Fruit fly (Drosophila melanogaster) whole organism, embryonic: ENCODE data around the gene CG31677.

ENCODE experiments used
- Blimp-1 ChIP-seq: fragments of 200-800 bp; sonication (Bioruptor generic); optimal IDR thresholded peaks from 3 replicates; lab custom pipeline; 2018; ENCODE audit warnings: missing biosample characterization, missing genetic modification characterization, mild to moderate bottlenecking, moderate library complexity, missing genetic modification reagents
- CG10147 ChIP-seq: fragments of 200-800 bp; sonication (Bioruptor generic); optimal IDR thresholded peaks from 2 replicates; lab custom pipeline; 2019; ENCODE audit warnings: missing biosample characterization, mild to moderate bottlenecking, missing genetic modification characterization, moderate library complexity
- CG1024 ChIP-seq: fragments of 200-800 bp; sonication (Bioruptor generic); IDR thresholded peaks from 2 replicates; pipeline ENCODE4 v1.3.6; 2022; ENCODE audit warnings: missing biosample characterization, missing genetic modification characterization
- CG10267 ChIP-seq: fragments of 200-800 bp; sonication (Bioruptor generic); optimal IDR thresholded peaks from 2 replicates; lab custom pipeline; 2018; ENCODE audit warnings: missing biosample characterization, mild to moderate bottlenecking, missing genetic modification characterization, moderate library complexity
- CG10366 ChIP-seq: fragments of 200-800 bp; sonication (Bioruptor generic); IDR thresholded peaks from 2 replicates; pipeline ENCODE4 v1.3.6; 2022; ENCODE audit warnings: missing biosample characterization, missing genetic modification characterization
- CG11093 ChIP-seq: fragments of 200-800 bp; sonication (Bioruptor generic); IDR thresholded peaks from 3 replicates; pipeline ENCODE4 v1.3.6; 2022; ENCODE audit warnings: missing biosample characterization, missing genetic modification characterization
- CG12071 ChIP-seq: fragments of 200-800 bp; sonication (Bioruptor generic); optimal IDR thresholded peaks from 3 replicates; lab custom pipeline; 2018; ENCODE audit warnings: missing biosample characterization, mild to moderate bottlenecking, missing genetic modification characterization
- CG12391 ChIP-seq: fragments of 200-800 bp; sonication (Bioruptor generic); optimal IDR thresholded peaks from 3 replicates; lab custom pipeline; 2018; ENCODE audit warnings: missing biosample characterization, mild to moderate bottlenecking, missing genetic modification characterization, moderate library complexity
- CG12659 ChIP-seq: fragments of 200-800 bp; sonication (Bioruptor generic); optimal IDR thresholded peaks from 3 replicates; lab custom pipeline; 2017; ENCODE audit warnings: mild to moderate bottlenecking, missing biosample characterization, missing genetic modification reagents, missing genetic modification characterization
- CG12769 ChIP-seq: fragments of 200-800 bp; sonication (Bioruptor generic); optimal IDR thresholded peaks from 2 replicates; lab custom pipeline; 2019; ENCODE audit warnings: missing biosample characterization, mild to moderate bottlenecking, missing genetic modification characterization, moderate library complexity
- CG13296 ChIP-seq: fragments of 200-800 bp; sonication (Bioruptor generic); optimal IDR thresholded peaks from 3 replicates; lab custom pipeline; 2018; ENCODE audit warnings: missing biosample characterization, mild to moderate bottlenecking, missing genetic modification characterization
- CG17186 ChIP-seq: fragments of 200-800 bp; sonication (Bioruptor generic); optimal IDR thresholded peaks from 3 replicates; lab custom pipeline; 2017; ENCODE audit warnings: missing biosample characterization, missing genetic modification reagents, missing genetic modification characterization
- CG17612 ChIP-seq: fragments of 200-800 bp; sonication (Bioruptor generic); IDR thresholded peaks from 2 replicates; pipeline ENCODE4 v1.3.6; 2022; ENCODE audit warnings: missing biosample characterization, missing genetic modification characterization
- CG17802 ChIP-seq: fragments of 200-800 bp; sonication (Bioruptor generic); optimal IDR thresholded peaks from 2 replicates; lab custom pipeline; 2018; ENCODE audit warnings: missing biosample characterization, mild to moderate bottlenecking, missing genetic modification characterization, moderate library complexity
- CG34422 ChIP-seq: fragments of 200-800 bp; sonication (Bioruptor generic); IDR thresholded peaks from 3 replicates; pipeline ENCODE4 v1.3.6; 2022; ENCODE audit warnings: missing biosample characterization, missing genetic modification characterization
- CG3726 ChIP-seq: fragments of 200-800 bp; sonication (Bioruptor generic); IDR thresholded peaks from 3 replicates; pipeline ENCODE4, ENCODE4 v1.3.6; 2022; ENCODE audit warnings: missing biosample characterization, missing genetic modification characterization
- CG3995 ChIP-seq: fragments of 200-800 bp; sonication (Bioruptor generic); optimal IDR thresholded peaks from 3 replicates; lab custom pipeline; 2016; ENCODE audit warnings: missing biosample characterization, missing genetic modification characterization
- CG4328 ChIP-seq: fragments of 200-800 bp; sonication (Bioruptor generic); optimal IDR thresholded peaks from 3 replicates; lab custom pipeline; 2017; ENCODE audit warnings: missing biosample characterization, missing genetic modification reagents, missing genetic modification characterization
- CG9817 ChIP-seq: fragments of 200-800 bp; sonication (Bioruptor generic); optimal IDR thresholded peaks from 2 replicates; lab custom pipeline; 2018; ENCODE audit warnings: missing biosample characterization, mild to moderate bottlenecking, missing genetic modification characterization, moderate library complexity
- D ChIP-seq, 2 experiments: fragments of 200-800 bp in 1 of 2; fragments of >200 bp in 1 of 2; sonication (Bioruptor generic) in 1 of 2; optimal IDR thresholded peaks; 2 replicates in 1 of 2; 3 replicates in 1 of 2; lab custom pipeline; 2017; ENCODE audit warnings: mild to moderate bottlenecking in 1 of 2, missing biosample characterization in 1 of 2, missing genetic modification characterization in 1 of 2, missing genetic modification reagents in 1 of 2
- Dip2 ChIP-seq: fragments of 200-800 bp; sonication (Bioruptor generic); IDR thresholded peaks from 2 replicates; pipeline ENCODE4 v1.3.6; 2022; ENCODE audit warnings: missing biosample characterization, missing genetic modification characterization
- Dp ChIP-seq: fragments of 200-800 bp; sonication (Bioruptor generic); optimal IDR thresholded peaks from 2 replicates; lab custom pipeline; 2018; ENCODE audit warnings: missing biosample characterization, mild to moderate bottlenecking, missing genetic modification characterization, moderate library complexity
- Ets97D ChIP-seq: fragments of 200-800 bp; sonication (Bioruptor generic); optimal IDR thresholded peaks from 3 replicates; lab custom pipeline; 2016; ENCODE audit warnings: missing biosample characterization, missing genetic modification characterization
- Kr ChIP-seq: fragments of 200-800 bp; sonication (Bioruptor generic); optimal IDR thresholded peaks from 2 replicates; lab custom pipeline; 2017; ENCODE audit warnings: missing biosample characterization, mild to moderate bottlenecking, missing genetic modification characterization
- Myb ChIP-seq: fragments of 200-800 bp; sonication (Bioruptor generic); optimal IDR thresholded peaks from 2 replicates; lab custom pipeline; 2016; ENCODE audit warnings: missing biosample characterization, missing genetic modification characterization
- PHDP ChIP-seq: fragments of 200-800 bp; sonication (Bioruptor generic); optimal IDR thresholded peaks from 3 replicates; lab custom pipeline; 2018; ENCODE audit warnings: missing biosample characterization, mild to moderate bottlenecking, missing genetic modification characterization, moderate library complexity
- Side ChIP-seq: fragments of 200-800 bp; sonication (Bioruptor generic); optimal IDR thresholded peaks from 2 replicates; lab custom pipeline; 2016; ENCODE audit warnings: missing biosample characterization, missing genetic modification characterization
- Sin3A ChIP-seq: fragments of >200 bp; optimal IDR thresholded peaks from 2 replicates; lab custom pipeline; 2018
- aop ChIP-seq: fragments of 200-800 bp; sonication (Bioruptor generic); IDR thresholded peaks from 2 replicates; pipeline ENCODE4 v1.3.6; 2022; ENCODE audit warnings: missing biosample characterization, missing genetic modification characterization
- ash1 ChIP-seq: fragments of 200-800 bp; sonication (Bioruptor generic); optimal IDR thresholded peaks from 2 replicates; lab custom pipeline; 2018; ENCODE audit warnings: missing biosample characterization, mild to moderate bottlenecking, missing genetic modification characterization
- bigmax ChIP-seq: fragments of 200-800 bp; sonication (Bioruptor generic); optimal IDR thresholded peaks from 2 replicates; lab custom pipeline; 2018; ENCODE audit warnings: missing biosample characterization, mild to moderate bottlenecking, missing genetic modification characterization
- bsh ChIP-seq, 2 experiments: fragments of 200-800 bp; sonication (Bioruptor generic); optimal IDR thresholded peaks; 2 replicates each; lab custom pipeline; 2017 to 2018; ENCODE audit warnings: mild to moderate bottlenecking in 2 of 2, missing biosample characterization in 2 of 2, missing genetic modification characterization in 2 of 2, moderate library complexity in 1 of 2
- cad ChIP-seq: fragments of >200 bp; optimal IDR thresholded peaks from 2 replicates; lab custom pipeline; 2017; ENCODE audit warnings: missing biosample characterization, missing genetic modification characterization
- esg ChIP-seq: fragments of 200-800 bp; sonication (Bioruptor generic); conservative IDR thresholded peaks from 2 replicates; pipeline ENCODE4 v1.3.6; 2022; ENCODE audit warnings: missing biosample characterization, missing genetic modification characterization
- ftz-f1 ChIP-seq: fragments of 200-800 bp; sonication (Bioruptor generic); optimal IDR thresholded peaks from 2 replicates; lab custom pipeline; 2016; ENCODE audit warnings: missing biosample characterization, missing genetic modification characterization
- gfzf ChIP-seq: fragments of 200-800 bp; sonication (Bioruptor generic); optimal IDR thresholded peaks from 2 replicates; lab custom pipeline; 2016; ENCODE audit warnings: missing biosample characterization, mild to moderate bottlenecking, missing genetic modification characterization, moderate library complexity
- hb ChIP-seq: fragments of 200-800 bp; sonication (Bioruptor generic); IDR thresholded peaks from 3 replicates; pipeline ENCODE4 v1.3.6; 2022; ENCODE audit warnings: missing biosample characterization, missing genetic modification characterization; ENCODE audit not compliant: partially characterized antibody
- hbn ChIP-seq: fragments of 200-800 bp; sonication (Bioruptor generic); IDR thresholded peaks from 2 replicates; pipeline ENCODE4 v1.3.6; 2022; ENCODE audit warnings: missing biosample characterization, missing genetic modification characterization; ENCODE audit not compliant: partially characterized antibody
- lilli ChIP-seq: fragments of 200-800 bp; sonication (Bioruptor generic); optimal IDR thresholded peaks from 3 replicates; lab custom pipeline; 2016; ENCODE audit warnings: missing biosample characterization, missing genetic modification characterization
- nerfin-2 ChIP-seq: fragments of 200-800 bp; sonication (Bioruptor generic); IDR thresholded peaks from 2 replicates; pipeline ENCODE4 v1.3.6; 2022; ENCODE audit warnings: missing biosample characterization, missing genetic modification characterization; ENCODE audit not compliant: partially characterized antibody
- org-1 ChIP-seq: fragments of 200-800 bp; sonication (Bioruptor generic); optimal IDR thresholded peaks from 2 replicates; lab custom pipeline; 2017; ENCODE audit warnings: missing biosample characterization, missing genetic modification characterization
- schlank ChIP-seq: fragments of 200-800 bp; sonication (Bioruptor generic); optimal IDR thresholded peaks from 2 replicates; lab custom pipeline; 2018; ENCODE audit warnings: missing biosample characterization, mild to moderate bottlenecking, missing genetic modification characterization
- scrt ChIP-seq: fragments of 200-800 bp; sonication (Bioruptor generic); optimal IDR thresholded peaks from 2 replicates; lab custom pipeline; 2018; ENCODE audit warnings: missing biosample characterization, mild to moderate bottlenecking, missing genetic modification characterization, moderate library complexity
- sens ChIP-seq: fragments of 200-800 bp; sonication (Bioruptor generic); peaks from one replicate; lab custom pipeline; 2016; ENCODE audit warnings: missing biosample characterization, missing genetic modification characterization
- shn ChIP-seq: fragments of 200-800 bp; sonication (Bioruptor generic); optimal IDR thresholded peaks from 3 replicates; lab custom pipeline; 2016; ENCODE audit warnings: missing biosample characterization, missing genetic modification characterization
- tll ChIP-seq, 2 experiments: fragments of 200-800 bp in 1 of 2; fragments of >200 bp in 1 of 2; sonication (Bioruptor generic) in 1 of 2; optimal IDR thresholded peaks; 2 replicates each; lab custom pipeline; 2017 to 2019; ENCODE audit warnings: missing biosample characterization in 2 of 2, missing genetic modification characterization in 2 of 2, mild to moderate bottlenecking in 1 of 2, moderate library complexity in 1 of 2
- ttk ChIP-seq: fragments of 200-800 bp; sonication (Bioruptor generic); IDR thresholded peaks from 2 replicates; pipeline ENCODE4 v2.1.2; 2022; ENCODE audit warnings: missing biosample characterization, missing genetic modification characterization
- twi ChIP-seq: fragments of 200-800 bp; optimal IDR thresholded peaks from 2 replicates; lab custom pipeline; 2019; ENCODE audit warnings: missing biosample characterization, mild to moderate bottlenecking, missing genetic modification characterization, moderate library complexity
- vnd ChIP-seq: fragments of 200-800 bp; sonication (Bioruptor generic); IDR thresholded peaks from 3 replicates; pipeline ENCODE4 v1.3.6; 2022; ENCODE audit warnings: missing biosample characterization, missing genetic modification characterization; ENCODE audit not compliant: partially characterized antibody
- yki ChIP-seq: fragments of >200 bp; optimal IDR thresholded peaks from 3 replicates; lab custom pipeline; 2018

Gene CG31677

dm6 chr2L:20647240-20647908 is 43.4 kb upstream of the CG31677 start (continued):
- peak; percentile 65 for TF ChIP-seq Dp
- TF ChIP-seq CG1024 (GFP tag; lab: Robert Waterston, UW): no peak
- peak; percentile 74 for TF ChIP-seq sens (GFP tag; lab: Kevin White, UChicago)
- TF ChIP-seq CG10366: no peak
- TF ChIP-seq vnd: no peak
- TF ChIP-seq hbn: no peak
- TF ChIP-seq D (optimal IDR thresholded peaks at IDR 0.05; lab: Kevin White, UChicago): no peak
- TF ChIP-seq D (GFP tag; optimal IDR thresholded peaks at IDR 0.05; lab: Kevin White, UChicago): no peak
- TF ChIP-seq yki (lab: Kevin White, UChicago): no peak
- peak; percentile 55 for TF ChIP-seq Ets97D (GFP tag; lab: Kevin White, UChicago)
- TF ChIP-seq ttk: no peak
- peak; percentile 4 for TF ChIP-seq CG10147
- peak; percentile 0 for TF ChIP-seq bigmax (GFP tag; lab: Kevin White, UChicago)
- peak; percentile 24 for TF ChIP-seq CG10267 (tag; lab: Kevin White, UChicago)
- no peak for TF ChIP-seq shn (GFP tag; lab: Kevin White, UChicago)
- TF ChIP-seq esg (GFP tag; lab: Robert Waterston, UW): no peak
- no peak for TF ChIP-seq nerfin-2
- TF ChIP-seq Kr (GFP tag; lab: Kevin White, UChicago): no peak
- no peak for TF ChIP-seq hb (GFP tag; lab: Robert Waterston, UW)
- no peak for TF ChIP-seq CG17186
- TF ChIP-seq ash1: no peak
- peak; percentile 22 for TF ChIP-seq Sin3A (lab: Kevin White, UChicago)
- no peak for TF ChIP-seq CG9817 (tag; lab: Kevin White, UChicago)
- no peak for TF ChIP-seq tll (GFP tag; optimal IDR thresholded peaks at IDR 0.05; lab: Kevin White, UChicago)
- no peak for TF ChIP-seq CG3726 (GFP tag; lab: Robert Waterston, UW)
- no peak for TF ChIP-seq CG17802 (tag; lab: Kevin White, UChicago)
- TF ChIP-seq scrt (GFP tag; lab: Kevin White, UChicago): peak; percentile 48
- no peak for TF ChIP-seq Dip2 (GFP tag; lab: Robert Waterston, UW)
- TF ChIP-seq Side (GFP tag; lab: Kevin White, UChicago): no peak
- no peak for TF ChIP-seq CG34422 (GFP tag; lab: Robert Waterston, UW)
- TF ChIP-seq bsh (GFP tag; optimal IDR thresholded peaks at IDR 0.05; lab: Kevin White, UChicago): no peak
- TF ChIP-seq CG12391: peak; percentile 49
- peak; percentile 63 for TF ChIP-seq CG12659
- TF ChIP-seq CG12769: no peak
- no peak for TF ChIP-seq PHDP (tag; lab: Kevin White, UChicago)
- TF ChIP-seq CG13296: no peak
- TF ChIP-seq Myb (GFP tag; lab: Kevin White, UChicago): peak; percentile 11
- no peak for TF ChIP-seq cad (GFP tag; lab: Kevin White, UChicago)
- TF ChIP-seq Blimp-1: no peak
- peak; percentile 99 for TF ChIP-seq CG3995 (GFP tag; lab: Kevin White, UChicago)
- TF ChIP-seq CG12071 (GFP tag; lab: Kevin White, UChicago): no peak
- no peak for TF ChIP-seq CG4328 (GFP tag; lab: Kevin White, UChicago)
- TF ChIP-seq twi: peak; percentile 1
- TF ChIP-seq CG17612: no peak
- TF ChIP-seq ftz-f1 (GFP tag; lab: Kevin White, UChicago): peak; percentile 0
- no peak for TF ChIP-seq org-1
- no peak for TF ChIP-seq CG11093 (GFP tag; lab: Robert Waterston, UW)
- TF ChIP-seq aop (GFP tag; lab: Robert Waterston, UW): no peak
- TF ChIP-seq schlank (tag; lab: Kevin White, UChicago): no peak
- peak; percentile 91 for TF ChIP-seq gfzf (GFP tag; lab: Kevin White, UChicago)
- peak; percentile 24 for TF ChIP-seq lilli (GFP tag; lab: Kevin White, UChicago)
